Worm (Caenorhabditis elegans): ENCODE data around the gene acbp-7.

acbp-7 gene

DNA sequence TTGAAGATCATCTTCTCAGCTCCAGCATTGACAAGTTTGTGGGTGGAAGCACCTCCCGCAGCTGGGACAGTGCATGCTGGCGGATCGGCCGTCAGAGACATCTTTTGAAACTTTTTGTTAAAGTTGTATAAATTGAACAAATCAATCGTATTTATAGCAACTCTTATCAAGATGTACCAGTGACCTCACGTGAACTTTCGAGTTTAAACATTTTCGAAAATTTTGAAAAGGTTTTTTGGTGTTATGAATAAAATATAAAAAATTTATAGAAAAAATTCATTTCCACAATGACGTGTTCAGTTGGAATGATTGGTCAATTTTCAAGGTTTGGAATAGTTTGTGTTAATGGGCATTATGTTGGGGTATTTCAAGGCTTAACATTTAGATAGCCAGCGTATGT, 31.1 kb downstream of the acbp-7 start, which contains the start of the genes msd-4 and C35D10.3:
msd-4 (minus strand) TSS at position 101 of the 400 bp plus-strand sequence.
C35D10.3 (plus strand) TSS at position 279 of the 400 bp plus-strand sequence.
- TF ChIP-seq mes-2 (tag; optimal IDR thresholded peaks at IDR 0.05; ENCODE audit: poor library complexity, severe bottlenecking) (no peak), ceh-82 (tag; optimal IDR thresholded peaks at IDR 0.05) (no peak), Y5F2A.4 (GFP tag; optimal IDR thresholded peaks at IDR 0.05) (no peak), nhr-237 (tag; optimal IDR thresholded peaks at IDR 0.05) (no peak)

DNA sequence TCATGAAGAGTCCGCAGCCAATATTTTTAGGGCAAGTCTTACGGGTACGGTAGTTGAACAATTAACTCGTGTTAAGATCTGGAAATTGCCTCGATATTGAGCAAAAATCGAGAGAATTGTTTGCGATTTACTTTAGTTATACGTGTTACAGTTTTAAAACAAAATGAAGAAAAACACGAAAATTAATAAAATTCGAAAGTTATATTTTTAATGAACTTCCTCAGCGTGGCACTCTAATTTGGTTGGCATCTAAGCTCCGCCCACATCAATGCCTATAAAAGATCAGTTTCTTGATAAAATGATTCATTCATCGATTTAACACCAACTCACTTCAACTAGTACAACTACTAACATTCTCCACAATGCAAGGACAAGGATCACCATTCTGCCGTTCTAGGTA, 32.9 kb downstream of the acbp-7 start, which contains the start of gene gipc-1:
gipc-1 (plus strand) TSS at position 301 of the 400 bp plus-strand sequence.
- TF ChIP-seq zfp-3 (GFP tag; conservative IDR thresholded peaks at IDR 0.05) (no peak), madf-9 (GFP tag; conservative IDR thresholded peaks at IDR 0.05) (no peak), mdt-29 (GFP tag; IDR thresholded peaks at IDR 0.05) (no peak), unc-39 (tag; optimal IDR thresholded peaks at IDR 0.05) (no peak), lin-1 (GFP tag; IDR thresholded peaks at IDR 0.05) (no peak), ceh-62 (tag; optimal IDR thresholded peaks at IDR 0.05) (no peak), mes-2 (tag; optimal IDR thresholded peaks at IDR 0.05; ENCODE audit: poor library complexity, severe bottlenecking) (no peak), R02D3.7 (tag; optimal IDR thresholded peaks at IDR 0.05) (no peak), arid-1 (GFP tag; conservative IDR thresholded peaks at IDR 0.05) (no peak), mep-1 (tag; optimal IDR thresholded peaks at IDR 0.05) (no peak), Y75B8A.6 (GFP tag; IDR thresholded peaks at IDR 0.05) (no peak), zip-11 (GFP tag; IDR thresholded peaks at IDR 0.05) (no peak), dpl-1 (GFP tag; optimal IDR thresholded peaks at IDR 0.05) (no peak)

DNA sequence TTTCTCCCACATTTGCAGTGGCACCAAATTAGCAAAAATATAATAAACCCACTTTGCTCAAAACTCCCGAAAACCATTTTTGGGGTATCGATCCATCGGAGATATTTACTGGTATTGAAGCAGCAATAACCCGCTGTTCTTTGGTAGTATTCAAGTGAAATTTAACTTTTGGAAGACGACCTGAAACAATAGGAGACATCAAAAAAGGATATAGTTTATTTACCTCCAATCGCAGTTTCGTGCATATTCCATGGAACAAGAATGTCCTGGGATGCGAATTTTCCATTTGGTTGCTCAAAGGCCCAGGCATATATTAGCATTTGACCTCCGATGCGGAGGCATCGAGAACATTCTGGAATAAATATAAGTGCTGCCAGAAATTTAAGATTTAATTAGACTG, 35.9 kb downstream of the acbp-7 start:
- TF ChIP-seq ceh-28 (tag; optimal IDR thresholded peaks at IDR 0.05) = no peak
- TF ChIP-seq aha-1 (tag) = peak; percentile 96

DNA sequence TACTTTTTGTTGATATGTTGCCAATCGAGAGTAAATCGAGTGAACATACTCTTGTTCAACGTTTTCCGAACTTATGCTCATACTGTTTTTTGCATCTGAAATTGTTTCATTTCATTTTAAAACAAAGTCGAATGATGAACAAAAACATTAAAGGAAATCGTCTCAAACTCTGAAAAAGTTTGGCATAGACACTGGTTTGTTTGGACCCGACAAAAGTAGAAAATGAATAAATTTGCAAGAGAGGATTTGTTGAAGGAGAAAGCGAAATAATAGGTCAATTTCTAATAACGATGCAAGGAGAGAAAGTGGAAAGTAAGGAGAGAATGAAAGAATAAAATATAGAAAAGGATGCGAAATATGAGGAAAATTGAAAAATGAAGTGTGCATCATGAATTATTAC, 37.1 kb downstream of the acbp-7 start, which contains the start of gene C35D10.12:
C35D10.12 (minus strand) TSS at position 101 of the 400 bp plus-strand sequence.
- TF ChIP-seq duxl-1 (tag; optimal IDR thresholded peaks at IDR 0.05; ENCODE audit: poor library complexity) (no peak), mdt-29 (GFP tag; IDR thresholded peaks at IDR 0.05) (no peak), ZK337.2 (GFP tag; IDR thresholded peaks at IDR 0.05) (no peak), daf-12 (tag; optimal IDR thresholded peaks at IDR 0.05) (no peak), lin-29 (GFP tag; IDR thresholded peaks at IDR 0.05) (no peak), ceh-28 (tag; optimal IDR thresholded peaks at IDR 0.05) (no peak), unc-130 (GFP tag; optimal IDR thresholded peaks at IDR 0.05) (no peak), Y48G9A.11 (GFP tag; IDR thresholded peaks at IDR 0.05) (no peak), dmd-8 (GFP tag; IDR thresholded peaks at IDR 0.05) (no peak), ceh-44 (GFP tag; IDR thresholded peaks at IDR 0.05) (no peak), nhr-25 (tag; optimal IDR thresholded peaks at IDR 0.05; ENCODE audit: borderline replicate concordance, insufficient read depth) (no peak), zfp-2 (tag; optimal IDR thresholded peaks at IDR 0.05) (no peak)

DNA sequence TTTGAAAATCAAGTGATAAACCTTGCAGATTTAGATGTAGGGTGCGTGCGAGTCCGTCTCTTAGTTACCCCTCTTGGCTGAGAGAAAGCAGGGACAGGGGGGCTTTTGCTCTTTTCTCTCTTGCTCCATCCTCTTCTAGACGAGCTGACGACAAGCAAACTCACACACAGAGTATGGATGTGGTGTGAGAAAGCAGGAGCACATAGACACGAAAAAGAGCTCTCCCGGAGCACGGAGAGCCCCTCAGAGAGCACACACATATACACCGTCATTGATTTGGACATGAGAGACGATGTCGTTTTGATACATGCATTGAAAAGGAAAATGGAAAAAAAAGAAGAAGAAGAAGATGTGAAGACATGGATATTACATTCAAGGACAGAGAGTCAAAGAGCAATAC, 38.1 kb downstream of the acbp-7 start:
- TF ChIP-seq saeg-2 (GFP tag; IDR thresholded peaks at IDR 0.05) (no peak), hmg-1.1 (GFP tag; IDR thresholded peaks at IDR 0.05) (peak; percentile 53; the same call in 1 of the 2 replicates), aha-1 (tag) (no peak), lin-38 (GFP tag; IDR thresholded peaks at IDR 0.05) (no peak), unc-62 (GFP tag; optimal IDR thresholded peaks at IDR 0.05 in 1 of 2) (peak in 1 of 2 experiments; percentile 77), unc-62 (tag; optimal IDR thresholded peaks at IDR 0.05) (no peak)

Data from whole organism, L4 larva.